Worm (Caenorhabditis elegans) whole organism, L3 larva: ENCODE data around the gene lnkn-1.

ENCODE experiments used
- aly-2 ChIP-seq: fragments of 150-350 bp; optimal IDR thresholded peaks from 2 replicates; lab custom pipeline; 2014; ENCODE audit warnings: missing biosample characterization, missing genetic modification characterization
- ceh-9 ChIP-seq: sonication (generic microtip); optimal IDR thresholded peaks from 2 replicates; lab custom pipeline; 2018; ENCODE audit warnings: missing biosample characterization, missing genetic modification characterization
- nhr-43 ChIP-seq: sonication (generic microtip); optimal IDR thresholded peaks from 2 replicates; lab custom pipeline; 2016; ENCODE audit warnings: mild to moderate bottlenecking, missing genetic modification characterization, missing compliant biosample characterization; ENCODE audit not compliant: poor library complexity, severe bottlenecking

DNA sequence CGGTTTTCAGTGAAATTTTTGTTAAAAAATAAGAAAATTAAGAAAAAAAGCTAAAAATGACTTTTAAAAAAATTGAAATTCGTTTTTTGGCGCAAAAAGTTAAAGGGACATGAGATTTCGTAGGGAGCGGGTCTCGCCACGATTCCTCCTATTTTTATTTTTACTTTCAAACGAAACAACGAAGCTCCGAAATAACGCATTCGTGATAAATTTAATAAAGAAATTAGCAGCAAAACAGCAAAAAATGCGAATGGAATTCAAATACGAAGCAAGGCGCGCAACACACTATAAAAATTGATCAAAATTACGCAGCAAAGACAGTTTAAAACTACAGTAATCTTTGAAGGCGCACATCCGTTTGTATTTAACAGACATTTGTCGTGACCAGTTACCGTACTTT is 9.7 kb downstream of the lnkn-1 start:
- TF ChIP-seq ceh-9 (no peak), aly-2 (tag; lab: Kevin White, UChicago) (no peak), nhr-43 (no peak)
